Worm (Caenorhabditis elegans) whole organism, L2 larva: Measurements from ENCODE around the gene Y46H3C.5.

Experiments
- nhr-10 ChIP-seq: sonication (generic microtip); optimal IDR thresholded peaks from 2 replicates; lab custom pipeline; 2017; ENCODE audit warnings: missing biosample characterization, missing genetic modification characterization
- nhr-25 ChIP-seq: fragments of 150-350 bp; sonication (generic microtip); optimal IDR thresholded peaks from 3 replicates; lab custom pipeline; 2014; ENCODE audit warnings: missing biosample characterization, missing genetic modification characterization
- unc-62 ChIP-seq: fragments of 150-350 bp; optimal IDR thresholded peaks from 2 replicates; lab custom pipeline; 2014; ENCODE audit warnings: missing biosample characterization, missing genetic modification reagents, missing genetic modification characterization

DNA sequence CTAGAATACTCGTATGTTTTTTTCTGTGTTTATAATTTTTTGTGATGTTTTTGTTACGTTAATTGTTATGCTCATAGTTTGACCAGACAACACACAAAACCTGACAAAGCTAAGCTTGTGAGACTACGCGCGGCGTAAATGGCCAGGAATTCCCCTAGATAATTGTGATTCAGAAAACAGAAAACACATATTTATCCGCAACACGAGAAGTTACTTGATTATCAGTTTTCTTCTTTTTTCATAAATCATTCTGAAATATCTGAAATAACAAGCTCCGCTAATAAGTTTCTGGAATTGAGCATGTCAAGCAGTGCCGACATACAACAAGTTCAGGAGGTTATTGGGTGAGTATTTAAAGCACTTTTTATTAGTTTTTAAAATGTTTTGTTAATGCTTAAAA lies 18.6 kb upstream of the Y46H3C.5 start, which contains the start of gene srw-100:
- TF ChIP-seq nhr-25 (tag; lab: Kevin White, UChicago) (no peak), unc-62 (GFP tag; lab: Kevin White, UChicago) (no peak), nhr-10 (no peak)
